Worm (Caenorhabditis elegans): ENCODE measurements around the gene Y44A6D.1.

Gene Y44A6D.1

DNA sequence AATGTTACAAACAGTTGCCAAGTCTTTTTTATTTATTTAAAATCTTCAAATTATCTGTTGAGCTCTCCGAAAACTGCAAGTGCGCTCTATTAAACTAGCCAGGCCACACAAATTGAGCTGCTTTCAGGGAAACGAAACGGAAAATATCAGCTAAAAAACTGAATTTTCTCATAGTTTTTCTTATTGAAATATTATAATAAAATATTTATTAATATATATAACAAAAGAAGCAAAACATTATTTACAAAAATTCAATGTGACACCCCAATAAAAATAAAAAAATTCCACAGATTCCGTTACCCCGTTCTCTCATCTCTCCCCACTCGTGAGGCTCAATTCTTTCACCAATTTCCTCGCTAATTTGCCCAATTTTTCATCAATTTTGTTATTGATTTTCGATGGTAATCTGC is 42.7 kb upstream of the Y44A6D.1 start (continued):
- TF ChIP-seq ceh-19 (GFP tag; optimal IDR thresholded peaks at IDR 0.05) (no peak), sox-4 (tag; optimal IDR thresholded peaks at IDR 0.05) (peak; percentile 12), lim-6 (tag; optimal IDR thresholded peaks at IDR 0.05) (no peak), C08G9.2 (tag; optimal IDR thresholded peaks at IDR 0.05) (peak; percentile 11), hlh-6 (tag; optimal IDR thresholded peaks at IDR 0.05) (no peak), fkh-10 (GFP tag; optimal IDR thresholded peaks at IDR 0.05) (no peak), unc-3 (GFP tag; conservative IDR thresholded peaks at IDR 0.05) (no peak), unc-3 (tag; optimal IDR thresholded peaks at IDR 0.05) (peak; percentile 10), ahr-1 (tag; optimal IDR thresholded peaks at IDR 0.05) (peak; percentile 69), nhr-232 (tag; optimal IDR thresholded peaks at IDR 0.05) (no peak), sdc-2 (tag; optimal IDR thresholded peaks at IDR 0.05) (no peak), mec-3 (tag; optimal IDR thresholded peaks at IDR 0.05; ENCODE audit: borderline replicate concordance) (no peak), nfya-1 (tag; optimal IDR thresholded peaks at IDR 0.05) (no peak), Y22D7AL.16 (tag; optimal IDR thresholded peaks at IDR 0.05) (no peak), ceh-31 (tag; optimal IDR thresholded peaks at IDR 0.05) (peak; percentile 72), ceh-48 (tag; optimal IDR thresholded peaks at IDR 0.05) (peak; percentile 64), C38D4.7 (GFP tag; optimal IDR thresholded peaks at IDR 0.05) (no peak)

DNA sequence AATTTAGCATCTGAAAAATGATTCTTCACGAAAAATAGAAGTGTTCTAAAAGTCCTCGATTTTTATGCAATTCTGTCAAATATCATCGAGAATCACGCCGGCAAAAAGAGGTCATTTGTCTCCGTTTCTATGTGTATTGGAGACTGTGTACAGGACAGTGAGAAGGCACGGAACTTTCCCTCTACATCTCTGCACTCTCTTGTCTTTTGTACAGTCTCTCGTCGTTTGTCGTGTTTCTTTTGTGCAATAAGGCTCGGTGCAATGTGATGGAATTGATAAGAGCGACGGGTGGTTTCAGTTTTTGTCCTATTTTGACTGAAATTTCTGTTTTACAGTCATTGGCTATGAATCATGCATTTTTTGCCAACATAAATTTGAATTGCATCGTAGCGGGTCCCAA is 42.0 kb upstream of the Y44A6D.1 start:
- TF ChIP-seq rnt-1 (tag; optimal IDR thresholded peaks at IDR 0.05) (no peak), ets-4 (tag; optimal IDR thresholded peaks at IDR 0.05) (no peak), elt-2 (tag; optimal IDR thresholded peaks at IDR 0.05) (peak; percentile 18), ceh-24 (tag; optimal IDR thresholded peaks at IDR 0.05) (no peak), unc-86 (tag; optimal IDR thresholded peaks at IDR 0.05) (no peak), ceh-34 (tag; optimal IDR thresholded peaks at IDR 0.05) (no peak), elt-4 (tag; optimal IDR thresholded peaks at IDR 0.05) (no peak), ztf-16 (tag; optimal IDR thresholded peaks at IDR 0.05) (no peak), unc-3 (GFP tag; conservative IDR thresholded peaks at IDR 0.05) (no peak), unc-3 (tag; optimal IDR thresholded peaks at IDR 0.05) (no peak)

DNA sequence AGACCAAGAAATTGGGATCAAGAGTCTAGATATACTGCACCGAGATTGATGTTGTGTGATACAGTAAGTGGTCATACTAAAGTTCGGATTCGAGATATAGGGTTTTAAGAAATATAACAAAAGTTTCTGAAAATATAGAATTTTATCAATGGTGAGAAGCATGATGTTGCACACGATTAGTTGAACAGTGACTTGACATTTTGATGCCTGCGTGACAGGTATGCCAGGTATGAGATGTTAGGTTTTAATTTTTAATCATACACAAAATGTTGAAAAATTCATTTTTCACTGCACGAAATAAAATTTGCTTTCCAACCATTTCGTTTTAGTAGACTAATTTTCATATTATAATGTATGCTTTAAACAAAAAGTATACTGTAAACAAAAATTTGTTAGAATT is 40.6 kb upstream of the Y44A6D.1 start:
- TF ChIP-seq dve-1 (tag; optimal IDR thresholded peaks at IDR 0.05) (no peak), unc-42 (tag; optimal IDR thresholded peaks at IDR 0.05) (no peak), unc-86 (tag; optimal IDR thresholded peaks at IDR 0.05) (no peak), pag-3 (tag; optimal IDR thresholded peaks at IDR 0.05; ENCODE audit: borderline replicate concordance) (no peak), ceh-14 (tag; optimal IDR thresholded peaks at IDR 0.05) (no peak), sox-2 (GFP tag; IDR thresholded peaks at IDR 0.05) (no peak), fkh-6 (tag; optimal IDR thresholded peaks at IDR 0.05) (no peak), nhr-11 (tag; optimal IDR thresholded peaks at IDR 0.05) (no peak), pax-1 (tag; optimal IDR thresholded peaks at IDR 0.05) (no peak), T23F11.4 (GFP tag; optimal IDR thresholded peaks at IDR 0.05) (no peak), hlh-30 (tag; optimal IDR thresholded peaks at IDR 0.05; ENCODE audit: insufficient read depth) (no peak), tbx-2 (tag; optimal IDR thresholded peaks at IDR 0.05) (no peak), pha-4 (tag; optimal IDR thresholded peaks at IDR 0.05) (no peak), hlh-6 (tag; optimal IDR thresholded peaks at IDR 0.05) (no peak), lim-6 (tag; optimal IDR thresholded peaks at IDR 0.05) (no peak), nfya-1 (tag; optimal IDR thresholded peaks at IDR 0.05) (no peak), ets-4 (tag; optimal IDR thresholded peaks at IDR 0.05) (no peak), syd-9 (tag; optimal IDR thresholded peaks at IDR 0.05) (no peak), npax-4 (tag; optimal IDR thresholded peaks at IDR 0.05) (no peak), ahr-1 (tag; optimal IDR thresholded peaks at IDR 0.05) (no peak)

DNA sequence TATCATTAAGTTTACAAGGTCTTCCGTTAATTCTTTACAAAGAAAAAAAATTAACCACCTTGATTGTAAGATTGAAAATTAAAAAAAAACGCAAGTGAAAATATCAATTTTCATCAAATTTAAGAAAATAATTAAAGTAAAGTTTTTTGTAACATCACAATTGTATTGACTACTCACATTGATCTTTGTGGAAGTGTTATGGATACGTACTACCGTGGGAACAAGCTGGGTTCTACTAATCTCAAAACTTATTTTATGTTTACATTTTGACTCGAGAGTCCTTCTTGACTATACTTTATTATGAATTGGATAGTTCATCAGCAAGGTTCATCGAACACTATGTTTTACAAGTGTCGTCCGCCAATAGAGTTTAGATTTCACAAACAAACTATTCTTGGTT is 39.7 kb upstream of the Y44A6D.1 start, which contains the start of gene num-1:
Gene num-1, plus strand, starts transcription at position 301 of the 400 bp plus-strand sequence.
- TF ChIP-seq F13H6.1 (tag; optimal IDR thresholded peaks at IDR 0.05) (no peak), T23F11.4 (GFP tag; optimal IDR thresholded peaks at IDR 0.05) (no peak), fax-1 (tag; optimal IDR thresholded peaks at IDR 0.05) (no peak), odd-2 (tag; optimal IDR thresholded peaks at IDR 0.05) (no peak)
